Worm (Caenorhabditis elegans): ENCODE data around the gene twk-36.

- TF ChIP-seq ceh-19 (GFP tag; optimal IDR thresholded peaks at IDR 0.05), result no peak
- no peak for TF ChIP-seq ceh-9 (tag; optimal IDR thresholded peaks at IDR 0.05)
- TF ChIP-seq F13H6.1 (tag; optimal IDR thresholded peaks at IDR 0.05), result no peak
- no peak for TF ChIP-seq rnt-1 (tag; optimal IDR thresholded peaks at IDR 0.05)
- TF ChIP-seq dmd-4 (tag; optimal IDR thresholded peaks at IDR 0.05; ENCODE audit: borderline replicate concordance), result no peak
- no peak for TF ChIP-seq K02D7.2 (tag; optimal IDR thresholded peaks at IDR 0.05)
- TF ChIP-seq Y22D7AL.16 (tag; optimal IDR thresholded peaks at IDR 0.05), result no peak
- TF ChIP-seq eyg-1 (tag; optimal IDR thresholded peaks at IDR 0.05), result no peak
These were observed 43.3 kb upstream of the twk-36 start, which contains the start of gene srh-290 for ce11 chrV:17790191-17790590.

Measured in whole organism, late embryonic.